Worm (Caenorhabditis elegans) whole organism, young adult: ENCODE results near the gene atl-1.

Experiments used
- B0261.1 ChIP-seq: sonication (generic microtip); optimal IDR thresholded peaks from 2 replicates; lab custom pipeline; 2016; ENCODE audit warnings: mild to moderate bottlenecking, missing genetic modification characterization, moderate library complexity, missing compliant biosample characterization
- ama-1 ChIP-seq, 3 experiments: fragments of 150-350 bp in 1 of 3; sonication (generic microtip) in 2 of 3; optimal IDR thresholded peaks; 2 replicates each; lab custom pipeline; 2014 to 2018; ENCODE audit warnings: missing biosample characterization in 2 of 3, missing genetic modification characterization in 2 of 3, missing genetic modification reagents in 2 of 3
- atf-7 ChIP-seq: sonication (generic microtip); optimal IDR thresholded peaks from 2 replicates; lab custom pipeline; 2017; ENCODE audit warnings: mild to moderate bottlenecking, missing genetic modification characterization, missing compliant biosample characterization
- sea-2 ChIP-seq: fragments of 200-800 bp; sonication (Bioruptor generic); IDR thresholded peaks from 2 replicates; pipeline ENCODE4 v1.3.6; 2022; ENCODE audit warnings: missing genetic modification characterization, missing compliant biosample characterization
- unc-62 ChIP-seq: fragments of 150-350 bp; optimal IDR thresholded peaks from 2 replicates; lab custom pipeline; 2014; ENCODE audit warnings: missing biosample characterization, missing genetic modification reagents, missing genetic modification characterization

- TF ChIP-seq sea-2 (GFP tag; lab: Robert Waterston, UW) (no peak), B0261.1 (tag; lab: Kevin White, UChicago) (no peak), ama-1 (optimal IDR thresholded peaks at IDR 0.05; lab: Kevin White, UChicago) (no peak), ama-1 (GFP tag; optimal IDR thresholded peaks at IDR 0.05; lab: Kevin White, UChicago) (no peak), unc-62 (GFP tag; lab: Kevin White, UChicago) (no peak), atf-7 (tag; lab: Kevin White, UChicago) (no peak)
These were observed 27.0 kb downstream of the atl-1 start for ce11 chrV:9618420-9618819.
